Worm (Caenorhabditis elegans): ENCODE data around the gene lurp-3.

- TF ChIP-seq ztf-29 (GFP tag; IDR thresholded peaks at IDR 0.05) (no peak), ref-1 (GFP tag; conservative IDR thresholded peaks at IDR 0.05) (no peak), med-1 (GFP tag; optimal IDR thresholded peaks at IDR 0.05; ENCODE audit: insufficient read depth) (no peak), ztf-23 (GFP tag; IDR thresholded peaks at IDR 0.05) (no peak), tab-1 (GFP tag; IDR thresholded peaks at IDR 0.05) (no peak), flt-1 (GFP tag; IDR thresholded peaks at IDR 0.05) (no peak), cog-1 (tag; optimal IDR thresholded peaks at IDR 0.05) (no peak)
Observed at ce11 chrV:13476350-13476749, 20.8 kb downstream of the lurp-3 start, which contains the start of gene T10G3.8.

All from whole organism, midembryonic.